Worm (Caenorhabditis elegans): ENCODE measurements around the gene F55A11.6.

- TF ChIP-seq ceh-36 (tag; optimal IDR thresholded peaks at IDR 0.05) (no peak), hmbx-1 (tag; optimal IDR thresholded peaks at IDR 0.05) (no peak), tbx-37 (GFP tag; conservative IDR thresholded peaks at IDR 0.05) (no peak), hmg-4 (GFP tag; optimal IDR thresholded peaks at IDR 0.05) (no peak), ama-1 (optimal IDR thresholded peaks at IDR 0.05) (no peak), sea-1 (GFP tag; conservative IDR thresholded peaks at IDR 0.05) (no peak), tra-4 (tag; optimal IDR thresholded peaks at IDR 0.05) (no peak), hnd-1 (tag; optimal IDR thresholded peaks at IDR 0.05) (no peak), flt-1 (GFP tag; IDR thresholded peaks at IDR 0.05) (no peak), ceh-13 (GFP tag; optimal IDR thresholded peaks at IDR 0.05) (no peak), B0310.2 (tag; optimal IDR thresholded peaks at IDR 0.05) (no peak), ets-7 (tag; optimal IDR thresholded peaks at IDR 0.05) (no peak), aly-1 (tag; optimal IDR thresholded peaks at IDR 0.05) (no peak)
Observed at ce11 chrV:11819451-11819850, 42.8 kb downstream of the F55A11.6 start.

Data from whole organism, early embryonic.